Worm (Caenorhabditis elegans) whole organism, late embryonic: ENCODE data around the gene C26D10.7.

Experiments
- K02D7.2 ChIP-seq: sonication (generic microtip); optimal IDR thresholded peaks from 2 replicates; lab custom pipeline; 2017; ENCODE audit warnings: mild to moderate bottlenecking, missing genetic modification characterization, missing compliant biosample characterization
- ama-1 ChIP-seq: fragments of 150-350 bp; optimal IDR thresholded peaks from 2 replicates; lab custom pipeline; 2014
- gmeb-2 ChIP-seq: sonication (generic microtip); optimal IDR thresholded peaks from 2 replicates; lab custom pipeline; 2016; ENCODE audit warnings: missing genetic modification characterization, inconsistent platforms, missing compliant biosample characterization
- nfya-1 ChIP-seq: sonication (generic microtip); optimal IDR thresholded peaks from 2 replicates; lab custom pipeline; 2017; ENCODE audit warnings: missing genetic modification characterization, mild to moderate bottlenecking, missing compliant biosample characterization, antibody characterized with exemption, moderate library complexity
- pat-9 ChIP-seq: fragments of 200-800 bp; sonication (Bioruptor generic); optimal IDR thresholded peaks from 2 replicates; lab custom pipeline; 2018; ENCODE audit warnings: mild to moderate bottlenecking, missing genetic modification characterization, moderate library complexity, missing compliant biosample characterization
- pqm-1 ChIP-seq: sonication (generic microtip); optimal IDR thresholded peaks from 2 replicates; lab custom pipeline; 2016; ENCODE audit warnings: missing genetic modification characterization, missing compliant biosample characterization
- sox-4 ChIP-seq: sonication (generic microtip); optimal IDR thresholded peaks from 2 replicates; lab custom pipeline; 2017; ENCODE audit warnings: mild to moderate bottlenecking, missing genetic modification characterization, inconsistent platforms, missing compliant biosample characterization
- syd-9 ChIP-seq: sonication (generic microtip); optimal IDR thresholded peaks from 2 replicates; lab custom pipeline; 2016; ENCODE audit warnings: mild to moderate bottlenecking, missing genetic modification characterization, moderate library complexity, missing compliant biosample characterization
- tbx-2 ChIP-seq: sonication (generic microtip); optimal IDR thresholded peaks from 2 replicates; lab custom pipeline; 2016; ENCODE audit warnings: missing genetic modification characterization, missing compliant biosample characterization
- tbx-7 ChIP-seq: sonication (generic microtip); optimal IDR thresholded peaks from 2 replicates; lab custom pipeline; 2016; ENCODE audit warnings: missing genotype, missing genetic modification characterization, missing compliant biosample characterization
- unc-86 ChIP-seq: sonication (generic microtip); optimal IDR thresholded peaks from 2 replicates; lab custom pipeline; 2016; ENCODE audit warnings: missing genetic modification characterization, missing compliant biosample characterization
- ztf-16 ChIP-seq: sonication (generic microtip); optimal IDR thresholded peaks from 2 replicates; lab custom pipeline; 2017; ENCODE audit warnings: missing genetic modification characterization, missing compliant biosample characterization

ce11 chrII:8354233-8354750 is 20.5 kb downstream of the C26D10.7 start, which contains the start of gene C26D10.6:
- TF ChIP-seq tbx-7 (tag; lab: Kevin White, UChicago): no peak
- TF ChIP-seq ztf-16: no peak
- TF ChIP-seq pqm-1 (tag; lab: Kevin White, UChicago): no peak
- TF ChIP-seq syd-9 (tag; lab: Kevin White, UChicago): no peak
- no peak for TF ChIP-seq K02D7.2 (tag; lab: Kevin White, UChicago)
- no peak for TF ChIP-seq unc-86 (tag; lab: Kevin White, UChicago)
- TF ChIP-seq sox-4 (tag; lab: Kevin White, UChicago): no peak
- TF ChIP-seq ama-1: no peak
- TF ChIP-seq tbx-2 (tag; lab: Kevin White, UChicago): no peak
- no peak for TF ChIP-seq gmeb-2 (tag; lab: Kevin White, UChicago)
- no peak for TF ChIP-seq pat-9 (tag; lab: Kevin White, UChicago)
- TF ChIP-seq nfya-1 (tag; lab: Kevin White, UChicago): no peak
